Worm (Caenorhabditis elegans): ENCODE data around the gene col-9.

DNA sequence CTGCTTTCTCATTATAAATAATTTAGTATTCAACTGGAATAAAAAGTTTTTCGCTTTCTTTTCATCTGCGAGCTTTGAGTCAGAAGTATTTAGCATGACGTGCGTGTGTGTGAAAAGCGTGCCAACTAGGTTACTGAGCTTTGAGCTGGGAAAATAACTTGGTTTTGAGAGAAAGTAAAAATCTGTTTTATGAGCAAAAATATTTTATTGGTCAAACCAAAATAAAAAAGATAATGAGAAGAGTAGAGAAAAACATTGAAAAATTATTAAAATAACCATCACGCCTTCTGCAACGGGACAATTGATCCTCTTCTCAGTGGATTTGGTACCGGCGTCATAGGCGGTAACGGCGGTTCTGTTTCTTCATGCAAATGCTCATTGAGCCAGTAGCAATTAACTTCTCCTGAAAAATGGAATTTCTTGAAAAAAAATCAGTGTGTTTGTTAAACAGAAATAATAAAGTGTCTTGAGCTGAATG, 45.3 kb upstream of the col-9 start:
- TF ChIP-seq skn-1 (tag; optimal IDR thresholded peaks at IDR 0.05) = no peak
- no peak for TF ChIP-seq nhr-77 (tag; optimal IDR thresholded peaks at IDR 0.05)
- TF ChIP-seq unc-39 (tag; optimal IDR thresholded peaks at IDR 0.05) = no peak
- no peak for TF ChIP-seq lsy-2 (tag; optimal IDR thresholded peaks at IDR 0.05)
- TF ChIP-seq ceh-82 (tag; optimal IDR thresholded peaks at IDR 0.05) = no peak
- TF ChIP-seq lin-39 (tag; optimal IDR thresholded peaks at IDR 0.05) = no peak
- TF ChIP-seq R02D3.7 (tag; optimal IDR thresholded peaks at IDR 0.05) = no peak
- no peak for TF ChIP-seq Y55F3AM.14 (GFP tag; optimal IDR thresholded peaks at IDR 0.05)
- no peak for TF ChIP-seq ztf-11 (tag; optimal IDR thresholded peaks at IDR 0.05)
- no peak for TF ChIP-seq sma-3 (GFP tag; optimal IDR thresholded peaks at IDR 0.05)

All from whole organism, L2 larva.